Fruit fly (Drosophila melanogaster): ENCODE results near the gene CG13310.

CG13310 gene

DNA sequence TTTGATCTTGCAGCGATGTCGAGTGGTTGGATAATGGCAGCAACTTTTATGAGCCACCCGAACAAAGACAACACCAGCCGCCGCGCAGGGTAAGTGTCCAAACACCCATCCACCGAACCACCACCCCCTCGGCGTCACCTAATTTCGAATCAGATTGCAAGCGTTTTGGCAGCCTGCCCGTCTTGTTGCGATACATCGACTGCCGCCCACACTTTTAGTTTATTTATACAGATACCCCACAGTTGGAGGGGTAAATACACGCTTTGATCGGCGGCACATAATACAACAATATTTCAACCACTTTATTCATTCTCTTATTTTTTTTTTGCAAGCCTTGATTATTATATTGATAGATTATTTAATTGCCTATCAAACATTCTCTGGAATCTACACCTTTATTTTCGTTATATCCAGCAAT is 37.3 kb downstream of the CG13310 start (continued):
- TF ChIP-seq bsh (GFP tag; optimal IDR thresholded peaks at IDR 0.05) (peak in 1 of 2 experiments; percentile 46), Ptx1 (GFP tag; IDR thresholded peaks at IDR 0.05) (peak; percentile 68), CG12659 (GFP tag; optimal IDR thresholded peaks at IDR 0.05) (peak; percentile 38), chif (GFP tag; optimal IDR thresholded peaks at IDR 0.05) (peak; percentile 10 to 55), hb (GFP tag; IDR thresholded peaks at IDR 0.05; ENCODE audit: partially characterized antibody) (0 out of 3 replicates have a peak, but pooled peaks have one; percentile 25), grn (GFP tag; optimal IDR thresholded peaks at IDR 0.05) (peak; percentile 11), sisA (GFP tag; IDR thresholded peaks at IDR 0.05) (peak; percentile 45; the same call in 1 of the 2 replicates), CG17328 (GFP tag; IDR thresholded peaks at IDR 0.05) (0 out of 2 replicates have a peak, but pooled peaks have one; percentile 46), zfh2 (GFP tag; optimal IDR thresholded peaks at IDR 0.05) (peak; percentile 28), Oli (tag; optimal IDR thresholded peaks at IDR 0.05) (peak; percentile 32), oc (tag; optimal IDR thresholded peaks at IDR 0.05) (peak; percentile 27), CG8281 (tag; optimal IDR thresholded peaks at IDR 0.05) (no peak), bcd (GFP tag; optimal IDR thresholded peaks at IDR 0.05) (peak; percentile 49), Adf1 (GFP tag; IDR thresholded peaks at IDR 0.05) (0 out of 2 replicates have a peak, but pooled peaks have one; percentile 18), CG7556 (GFP tag; optimal IDR thresholded peaks at IDR 0.05) (peak; percentile 26), CG2712 (tag; optimal IDR thresholded peaks at IDR 0.05) (no peak), Mrtf (GFP tag; IDR thresholded peaks at IDR 0.05) (peak; percentile 72; the same call in 2 of the 3 replicates), hkb (optimal IDR thresholded peaks at IDR 0.05) (no peak), hkb (GFP tag; IDR thresholded peaks at IDR 0.05) (0 out of 2 replicates have a peak, but pooled peaks have one; percentile 28), cwo (GFP tag; optimal IDR thresholded peaks at IDR 0.05) (peak; percentile 16), CG11504 (tag; optimal IDR thresholded peaks at IDR 0.05) (peak; percentile 56), CG10366 (GFP tag; IDR thresholded peaks at IDR 0.05) (peak; percentile 59), chinmo (GFP tag; IDR thresholded peaks at IDR 0.05; ENCODE audit: partially characterized antibody) (peak; percentile 94; the same call in 3 of the 4 replicates), caup (GFP tag; optimal IDR thresholded peaks at IDR 0.05; ENCODE audit: severe bottlenecking) (no peak), CG6175 (GFP tag; IDR thresholded peaks at IDR 0.05) (peak; percentile 56; the same call in 1 of the 3 replicates), Gug (GFP tag; IDR thresholded peaks at IDR 0.05) (peak; percentile 19; the same call in 1 of the 4 replicates), Rfx (GFP tag; IDR thresholded peaks at IDR 0.05) (peak; percentile 57), CG3726 (GFP tag; IDR thresholded peaks at IDR 0.05) (0 out of 3 replicates have a peak, but pooled peaks have one; percentile 62), CkIIα-i1 (GFP tag; IDR thresholded peaks at IDR 0.05) (no peak), CG10543 (GFP tag; optimal IDR thresholded peaks at IDR 0.05) (peak; percentile 60), onecut (GFP tag; IDR thresholded peaks at IDR 0.05) (0 out of 2 replicates have a peak, but pooled peaks have one; percentile 3), ci (GFP tag; IDR thresholded peaks at IDR 0.05) (peak; percentile 66; the same call in 2 of the 3 replicates), CG13287 (GFP tag; IDR thresholded peaks at IDR 0.05; ENCODE audit: partially characterized antibody) (peak; percentile 56), vnd (GFP tag; IDR thresholded peaks at IDR 0.05; ENCODE audit: partially characterized antibody) (peak; percentile 64; the same call in 2 of the 3 replicates), CG17612 (GFP tag; IDR thresholded peaks at IDR 0.05) (no peak), ATbp (GFP tag; optimal IDR thresholded peaks at IDR 0.05) (peak; percentile 42), crol (GFP tag; IDR thresholded peaks at IDR 0.05) (peak; percentile 56), CG14014 (GFP tag; IDR thresholded peaks at IDR 0.05) (peak; percentile 54; the same call in 1 of the 2 replicates), HLH54F (GFP tag; optimal IDR thresholded peaks at IDR 0.05) (peak; percentile 4), Ssrp (tag; optimal IDR thresholded peaks at IDR 0.05) (peak; percentile 46), gcm (GFP tag; optimal IDR thresholded peaks at IDR 0.05) (no peak), CG11695 (GFP tag; IDR thresholded peaks at IDR 0.05) (0 out of 3 replicates have a peak, but pooled peaks have one; percentile 49), CG32767 (GFP tag; IDR thresholded peaks at IDR 0.05) (0 out of 2 replicates have a peak, but pooled peaks have one; percentile 20), CG12769 (tag; optimal IDR thresholded peaks at IDR 0.05) (peak; percentile 68), CG1603 (tag; optimal IDR thresholded peaks at IDR 0.05) (peak; percentile 21), H15 (GFP tag; IDR thresholded peaks at IDR 0.05) (peak; percentile 56; the same call in 1 of the 3 replicates), Hsf (GFP tag; optimal IDR thresholded peaks at IDR 0.05) (peak; percentile 39), Awh (GFP tag; IDR thresholded peaks at IDR 0.05) (peak; percentile 39; the same call in 1 of the 2 replicates), CG32772 (GFP tag; IDR thresholded peaks at IDR 0.05) (peak; percentile 54)

Data from whole organism, embryonic.